Fruit fly (Drosophila melanogaster) S2 (cell line): Measurements from ENCODE around the gene HtrA2.

Source experiments
- CG8478 ChIP-seq: fragments of >200 bp; optimal IDR thresholded peaks from 2 replicates; lab custom pipeline; 2018
- CTCF ChIP-seq, 2 experiments: fragments of >200 bp; optimal IDR thresholded peaks; 2 replicates each; lab custom pipeline; 2018

DNA sequence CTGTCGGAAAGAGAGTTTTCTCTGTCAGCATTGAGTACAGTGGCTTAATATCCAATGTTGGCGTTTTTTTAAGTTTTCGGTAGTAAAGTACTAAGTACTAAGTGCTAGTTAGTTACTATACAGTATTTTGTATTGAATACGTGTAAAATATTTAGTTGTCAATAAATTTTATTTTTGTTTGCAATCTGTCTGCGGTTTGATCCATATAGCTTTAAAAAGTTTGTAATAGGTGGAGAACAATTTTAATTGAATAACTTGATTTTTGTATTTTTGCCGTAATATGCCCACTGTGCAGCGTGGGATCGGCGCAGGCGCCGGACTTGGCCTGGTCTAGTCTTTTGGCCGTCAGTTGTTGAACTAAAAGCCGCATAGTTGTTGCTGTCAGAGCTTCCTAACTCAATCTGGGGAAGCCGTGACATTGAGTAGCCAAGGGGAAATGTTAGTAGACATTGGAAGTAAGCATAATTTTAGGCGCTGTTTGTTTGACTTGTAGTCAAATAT is 46.9 kb upstream of the HtrA2 start:
- TF ChIP-seq CTCF (optimal IDR thresholded peaks at IDR 0.05; lab: Kevin White, UChicago) (no peak), CG8478 (no peak)
